Comparison of ENCODE assay signal across 1 worm cellular context in genomic region chrX:16782797-16783259, ce11.
TF ChIP-seq lines count a peak whose summit lies in the region.

T01C8.3 (minus strand) TSS chrX:16783209.

TF ChIP-seq in whole organism, L4 larva, 104 proteins besides CTCF, POLR2A, EP300 and RAD21 (continued from another document):
- TF ChIP-seq mxl-3 (GFP tag; optimal IDR thresholded peaks at IDR 0.05; lab: Kevin White, UChicago) (no peak), pqm-1 (tag; optimal IDR thresholded peaks at IDR 0.05; lab: Kevin White, UChicago) (no peak), php-3 (GFP tag; IDR thresholded peaks at IDR 0.05; lab: Robert Waterston, UW) (0 out of 2 replicates have a peak, but pooled peaks have one; percentile 18), ztf-7 (tag; optimal IDR thresholded peaks at IDR 0.05; lab: Kevin White, UChicago) (no peak), ZK546.5 (tag; optimal IDR thresholded peaks at IDR 0.05; lab: Kevin White, UChicago) (no peak), lin-15B (tag; optimal IDR thresholded peaks at IDR 0.05; lab: Kevin White, UChicago) (no peak), ceh-82 (tag; optimal IDR thresholded peaks at IDR 0.05; lab: Kevin White, UChicago) (no peak), nhr-11 (tag; optimal IDR thresholded peaks at IDR 0.05; lab: Kevin White, UChicago) (no peak), nhr-28 (tag; optimal IDR thresholded peaks at IDR 0.05; lab: Kevin White, UChicago) (no peak), F26F4.8 (GFP tag; conservative IDR thresholded peaks at IDR 0.05; lab: Robert Waterston, UW) (no peak), F49E8.2 (tag; optimal IDR thresholded peaks at IDR 0.05; lab: Kevin White, UChicago; ENCODE audit: borderline replicate concordance) (no peak), unc-130 (GFP tag; optimal IDR thresholded peaks at IDR 0.05; lab: Kevin White, UChicago) (no peak), zag-1 (tag; optimal IDR thresholded peaks at IDR 0.05; lab: Kevin White, UChicago) (no peak), hlh-11 (tag; optimal IDR thresholded peaks at IDR 0.05; lab: Kevin White, UChicago) (peak; percentile 8), nhr-6 (tag; optimal IDR thresholded peaks at IDR 0.05; lab: Kevin White, UChicago) (no peak)
TF ChIP-seq in whole organism, L4 larva: peak in this region for 9.
